Fruit fly (Drosophila melanogaster): ENCODE data around the gene CG33061.

The CG33061 gene

DNA sequence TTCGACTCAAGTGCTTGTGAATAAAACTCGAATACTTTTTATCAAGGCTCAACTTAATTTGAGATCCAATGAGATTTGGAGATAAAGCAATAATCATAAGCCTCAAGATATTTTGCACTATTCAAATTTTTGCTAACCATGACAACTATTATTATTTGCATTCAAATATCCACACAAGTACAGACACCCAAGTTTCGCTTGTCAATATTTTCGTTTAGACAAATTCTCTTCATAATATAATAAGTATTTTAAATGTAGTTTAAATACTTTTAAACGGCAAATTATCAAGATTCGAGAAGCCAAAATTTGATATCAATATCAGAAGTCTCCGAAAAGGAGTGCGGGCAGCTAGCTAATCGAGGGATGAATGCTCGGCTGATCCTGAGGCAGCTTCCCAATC is at the start of gene CG33061:
Gene CG33061 (plus strand): TSS at position 301 of the 400 bp plus-strand sequence.
- TF ChIP-seq CG12104 (GFP tag; optimal IDR thresholded peaks at IDR 0.05) (no peak), CG14441 (GFP tag; IDR thresholded peaks at IDR 0.05) (no peak), ttk (GFP tag; IDR thresholded peaks at IDR 0.05) (no peak)

DNA sequence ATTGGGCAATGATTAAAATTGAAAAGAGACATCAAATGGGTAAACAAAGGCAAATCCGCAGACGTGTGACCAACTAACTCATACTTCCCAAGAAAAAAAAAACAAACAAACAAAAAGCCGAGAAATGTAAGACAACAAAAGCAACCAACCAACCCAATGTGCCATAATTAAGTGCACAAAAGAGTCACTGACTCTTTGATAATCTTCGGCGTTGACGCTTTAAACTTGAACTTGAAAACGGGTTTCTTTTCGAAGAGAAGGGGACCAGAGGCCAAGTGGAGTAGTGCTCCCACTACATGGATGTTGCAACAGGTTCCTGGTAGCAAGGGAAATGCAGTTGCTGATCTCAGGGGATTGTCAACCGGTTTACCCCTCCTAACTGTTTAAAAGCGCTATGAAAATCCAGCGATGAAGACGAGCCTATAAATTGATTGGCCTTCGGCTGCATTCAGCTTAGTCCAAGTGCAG is 49.6 kb upstream of the CG33061 start, which contains the start of gene CG13064:
Gene CG13064 (plus strand): TSS at position 418 of the 468 bp plus-strand sequence.
- no peak for TF ChIP-seq prd (optimal IDR thresholded peaks at IDR 0.05)
- no peak for TF ChIP-seq prd (GFP tag; IDR thresholded peaks at IDR 0.05)
- no peak for TF ChIP-seq CG17829 (tag; optimal IDR thresholded peaks at IDR 0.05)
- peak in 1 of 2 experiments; percentile 87 for TF ChIP-seq Hr78 (GFP tag; optimal IDR thresholded peaks at IDR 0.05)
- TF ChIP-seq CG7372 (GFP tag; IDR thresholded peaks at IDR 0.05) = no peak
- TF ChIP-seq nom (GFP tag; optimal IDR thresholded peaks at IDR 0.05) = peak; percentile 8
- TF ChIP-seq Hey (tag; optimal IDR thresholded peaks at IDR 0.05) = no peak
- TF ChIP-seq zen2 (GFP tag; IDR thresholded peaks at IDR 0.05; ENCODE audit: partially characterized antibody) = no peak
- TF ChIP-seq wek (GFP tag; optimal IDR thresholded peaks at IDR 0.05) = no peak
- no peak for TF ChIP-seq p53 (GFP tag; optimal IDR thresholded peaks at IDR 0.05)
- no peak for TF ChIP-seq sqz (GFP tag; optimal IDR thresholded peaks at IDR 0.05)
- no peak for TF ChIP-seq MBD-R2 (GFP tag; IDR thresholded peaks at IDR 0.05)
- TF ChIP-seq CG12769 (tag; optimal IDR thresholded peaks at IDR 0.05) = peak; percentile 50
- peak; percentile 75 for TF ChIP-seq abd-A (tag; optimal IDR thresholded peaks at IDR 0.05)
- TF ChIP-seq run (tag; optimal IDR thresholded peaks at IDR 0.05) = no peak
- TF ChIP-seq CG1602 (GFP tag; optimal IDR thresholded peaks at IDR 0.05) = no peak
- TF ChIP-seq dati (GFP tag; IDR thresholded peaks at IDR 0.05) = no peak
- 0 out of 4 replicates have a peak, but pooled peaks have one; percentile 65 for TF ChIP-seq chinmo (GFP tag; IDR thresholded peaks at IDR 0.05; ENCODE audit: partially characterized antibody)
- no peak for TF ChIP-seq gce (GFP tag; IDR thresholded peaks at IDR 0.05)
- TF ChIP-seq Chrac-16 (GFP tag; optimal IDR thresholded peaks at IDR 0.05) = no peak
- no peak for TF ChIP-seq gro (GFP tag; optimal IDR thresholded peaks at IDR 0.05)
- TF ChIP-seq zf30C (GFP tag; optimal IDR thresholded peaks at IDR 0.05) = no peak
- no peak for TF ChIP-seq Side (GFP tag; optimal IDR thresholded peaks at IDR 0.05)
- TF ChIP-seq Drgx (GFP tag; IDR thresholded peaks at IDR 0.05) = no peak
- TF ChIP-seq sens-2 (GFP tag; IDR thresholded peaks at IDR 0.05) = no peak
- TF ChIP-seq CG32767 (GFP tag; IDR thresholded peaks at IDR 0.05) = no peak
- peak; percentile 19; the same call in 1 of the 2 replicates for TF ChIP-seq Awh (GFP tag; IDR thresholded peaks at IDR 0.05)
- TF ChIP-seq CG12744 (GFP tag; optimal IDR thresholded peaks at IDR 0.05) = no peak
- TF ChIP-seq ato (GFP tag; IDR thresholded peaks at IDR 0.05; ENCODE audit: partially characterized antibody) = no peak
- no peak for TF ChIP-seq Doc3 (GFP tag; IDR thresholded peaks at IDR 0.05; ENCODE audit: partially characterized antibody)
- TF ChIP-seq CG15269 (tag; optimal IDR thresholded peaks at IDR 0.05) = peak; percentile 27
- TF ChIP-seq pho (GFP tag; optimal IDR thresholded peaks at IDR 0.05) = no peak
- TF ChIP-seq CG9215 (GFP tag; IDR thresholded peaks at IDR 0.05) = no peak
- TF ChIP-seq tx (GFP tag; optimal IDR thresholded peaks at IDR 0.05) = no peak
- no peak for TF ChIP-seq B-H1 (GFP tag; IDR thresholded peaks at IDR 0.05)
- TF ChIP-seq D (optimal IDR thresholded peaks at IDR 0.05) = no peak
- TF ChIP-seq D (GFP tag; optimal IDR thresholded peaks at IDR 0.05) = no peak
- peak; percentile 56 for TF ChIP-seq oc (tag; optimal IDR thresholded peaks at IDR 0.05)
- TF ChIP-seq unc-4 (GFP tag; IDR thresholded peaks at IDR 0.05; ENCODE audit: partially characterized antibody) = no peak
